Worm (Caenorhabditis elegans): ENCODE measurements around the gene mdt-10.

ce11 chrII:7813645-7814044 lies 41.2 kb downstream of the mdt-10 start:
- TF ChIP-seq tbx-2 (tag; optimal IDR thresholded peaks at IDR 0.05) = no peak
- TF ChIP-seq pha-4 (tag; optimal IDR thresholded peaks at IDR 0.05) = no peak
- TF ChIP-seq fkh-10 (GFP tag; optimal IDR thresholded peaks at IDR 0.05) = no peak
- no peak for TF ChIP-seq madf-2 (tag; optimal IDR thresholded peaks at IDR 0.05)
- no peak for TF ChIP-seq eyg-1 (tag; optimal IDR thresholded peaks at IDR 0.05)
- no peak for TF ChIP-seq unc-42 (tag; optimal IDR thresholded peaks at IDR 0.05)
- no peak for TF ChIP-seq ceh-18 (tag; optimal IDR thresholded peaks at IDR 0.05)
- TF ChIP-seq ceh-48 (tag; optimal IDR thresholded peaks at IDR 0.05) = no peak
- TF ChIP-seq F13H6.1 (tag; optimal IDR thresholded peaks at IDR 0.05) = no peak
- no peak for TF ChIP-seq nhr-11 (tag; optimal IDR thresholded peaks at IDR 0.05)

All from whole organism, late embryonic.